Fruit fly (Drosophila melanogaster) whole organism, embryonic: ENCODE results near the gene brat.

Experiments used
- CG11085 ChIP-seq: fragments of 200-800 bp; sonication (Bioruptor generic); IDR thresholded peaks from 2 replicates; pipeline ENCODE4 v1.3.6; 2022; ENCODE audit warnings: missing biosample characterization, missing genetic modification characterization
- CG15011 ChIP-seq: fragments of 200-800 bp; sonication (Bioruptor generic); optimal IDR thresholded peaks from 3 replicates; lab custom pipeline; 2018; ENCODE audit warnings: missing biosample characterization, mild to moderate bottlenecking, missing genetic modification characterization
- CG34224 ChIP-seq: fragments of 200-800 bp; sonication (Bioruptor generic); IDR thresholded peaks from 3 replicates; pipeline ENCODE4 v1.3.6; 2022; ENCODE audit warnings: missing biosample characterization, missing genetic modification characterization; ENCODE audit not compliant: partially characterized antibody
- CG7786 ChIP-seq: fragments of 200-800 bp; sonication (Bioruptor generic); optimal IDR thresholded peaks from 2 replicates; lab custom pipeline; 2016; ENCODE audit warnings: missing biosample characterization, missing genetic modification characterization
- CG8924 ChIP-seq: fragments of 200-800 bp; optimal IDR thresholded peaks from 3 replicates; lab custom pipeline; 2019; ENCODE audit warnings: missing biosample characterization, mild to moderate bottlenecking, missing genetic modification characterization, moderate library complexity
- CG9797 ChIP-seq: fragments of 200-800 bp; sonication (Bioruptor generic); optimal IDR thresholded peaks from 3 replicates; lab custom pipeline; 2018; ENCODE audit warnings: missing biosample characterization, mild to moderate bottlenecking, missing genetic modification characterization
- Drgx ChIP-seq: fragments of 200-800 bp; sonication (Bioruptor generic); IDR thresholded peaks from 2 replicates; pipeline ENCODE4 v1.3.6; 2022; ENCODE audit warnings: missing biosample characterization, missing genetic modification characterization
- pnt ChIP-seq: fragments of 200-800 bp; sonication (Bioruptor generic); optimal IDR thresholded peaks from 3 replicates; lab custom pipeline; 2016; ENCODE audit warnings: missing biosample characterization, missing genetic modification characterization
- prd ChIP-seq, 3 experiments: fragments of >200 bp in 2 of 3; fragments of 200-800 bp in 1 of 3; sonication (Bioruptor generic) in 1 of 3; optimal IDR thresholded peaks in 2 of 3; IDR thresholded peaks in 1 of 3; 2 replicates in 2 of 3; 3 replicates in 1 of 3; pipeline versions ENCODE4 v1.3.6 to Lab custom; 2017 to 2022; ENCODE audit warnings: missing biosample characterization in 1 of 3, missing genetic modification characterization in 1 of 3
- sim ChIP-seq: fragments of 200-800 bp; sonication (Bioruptor generic); IDR thresholded peaks from 2 replicates; pipeline ENCODE4 v1.3.6; 2022; ENCODE audit warnings: missing biosample characterization, missing genetic modification characterization

DNA sequence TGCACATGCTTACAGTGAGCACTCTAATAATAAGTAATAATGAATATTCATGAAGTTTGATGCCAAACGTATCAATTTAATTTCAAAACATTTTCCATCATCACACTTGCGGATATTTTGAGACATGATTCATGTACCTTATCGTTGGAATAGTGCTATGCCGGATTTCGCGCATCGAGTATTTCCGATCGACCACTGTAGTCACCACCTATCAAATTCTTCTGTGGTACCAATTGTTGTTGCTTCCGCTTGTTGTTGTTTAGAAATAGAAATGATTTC, 7.3 kb downstream of the brat start:
- no peak for TF ChIP-seq CG34224 (GFP tag; lab: Robert Waterston, UW)
- TF ChIP-seq pnt = no peak
- TF ChIP-seq CG11085 (GFP tag; lab: Robert Waterston, UW) = no peak
- TF ChIP-seq CG15011 (GFP tag; lab: Kevin White, UChicago) = no peak
- TF ChIP-seq prd (optimal IDR thresholded peaks at IDR 0.05; lab: Kevin White, UChicago) = no peak
- peak; percentile 42; the same call in 2 of the 3 replicates for TF ChIP-seq prd (GFP tag; IDR thresholded peaks at IDR 0.05; lab: Robert Waterston, UW)
- TF ChIP-seq CG9797 = no peak
- TF ChIP-seq Drgx = peak; percentile 30; the same call in 1 of the 2 replicates
- TF ChIP-seq CG8924 = peak; percentile 42
- TF ChIP-seq sim (GFP tag; lab: Robert Waterston, UW) = no peak
- peak; percentile 10 for TF ChIP-seq CG7786
